Fruit fly (Drosophila melanogaster) whole organism, embryonic: ENCODE data around the gene SMC5.
A peak's percentile ranks its signal among the peaks of the same experiment; 100 is the strongest.

ENCODE experiments used
- Abd-B ChIP-seq: fragments of 200-800 bp; sonication (Bioruptor generic); optimal IDR thresholded peaks from 2 replicates; lab custom pipeline; 2018; ENCODE audit warnings: missing biosample characterization, mild to moderate bottlenecking, missing genetic modification characterization, moderate library complexity
- BEAF-32 ChIP-seq: fragments of 200-800 bp; sonication (Bioruptor generic); optimal IDR thresholded peaks from 3 replicates; lab custom pipeline; 2017; ENCODE audit warnings: missing biosample characterization, missing genetic modification characterization, mild to moderate bottlenecking, moderate library complexity, missing genetic modification reagents
- C15 ChIP-seq: fragments of 200-800 bp; sonication (Bioruptor generic); IDR thresholded peaks from 3 replicates; pipeline ENCODE4 v1.3.6; 2022; ENCODE audit warnings: missing biosample characterization, missing genetic modification characterization
- CG10147 ChIP-seq: fragments of 200-800 bp; sonication (Bioruptor generic); optimal IDR thresholded peaks from 2 replicates; lab custom pipeline; 2019; ENCODE audit warnings: missing biosample characterization, mild to moderate bottlenecking, missing genetic modification characterization, moderate library complexity
- CG12071 ChIP-seq: fragments of 200-800 bp; sonication (Bioruptor generic); optimal IDR thresholded peaks from 3 replicates; lab custom pipeline; 2018; ENCODE audit warnings: missing biosample characterization, mild to moderate bottlenecking, missing genetic modification characterization
- CG13287 ChIP-seq: fragments of 200-800 bp; sonication (Bioruptor generic); IDR thresholded peaks from 2 replicates; pipeline ENCODE4 v1.3.6; 2022; ENCODE audit warnings: missing biosample characterization, missing genetic modification characterization; ENCODE audit not compliant: partially characterized antibody
- CG1603 ChIP-seq: fragments of 200-800 bp; sonication (Bioruptor generic); optimal IDR thresholded peaks from 2 replicates; lab custom pipeline; 2019; ENCODE audit warnings: missing biosample characterization, mild to moderate bottlenecking, missing genetic modification characterization, moderate library complexity
- CG16779 ChIP-seq: fragments of 200-800 bp; sonication (Bioruptor generic); IDR thresholded peaks from 2 replicates; pipeline ENCODE4 v1.3.6; 2022; ENCODE audit warnings: missing biosample characterization, missing genetic modification characterization
- CG17328 ChIP-seq: fragments of 200-800 bp; sonication (Bioruptor generic); IDR thresholded peaks from 2 replicates; pipeline ENCODE4 v1.3.6; 2022; ENCODE audit warnings: missing biosample characterization, missing genetic modification characterization
- CG17361 ChIP-seq: fragments of 200-800 bp; sonication (Bioruptor generic); IDR thresholded peaks from 3 replicates; pipeline ENCODE4 v1.3.6; 2022; ENCODE audit warnings: missing biosample characterization, missing genetic modification characterization
- CG2199 ChIP-seq: fragments of 200-800 bp; sonication (Bioruptor generic); IDR thresholded peaks from 3 replicates; pipeline ENCODE4 v1.3.6; 2022; ENCODE audit warnings: missing biosample characterization, missing genetic modification characterization
- CG30020 ChIP-seq: fragments of 200-800 bp; optimal IDR thresholded peaks from 2 replicates; lab custom pipeline; 2019; ENCODE audit warnings: missing biosample characterization, mild to moderate bottlenecking, missing genetic modification characterization, moderate library complexity
- CG6791 ChIP-seq: fragments of 200-800 bp; sonication (Bioruptor generic); IDR thresholded peaks from 3 replicates; pipeline ENCODE4 v1.3.6; 2022; ENCODE audit warnings: missing biosample characterization, missing genetic modification characterization; ENCODE audit not compliant: partially characterized antibody
- CG7745 ChIP-seq: fragments of 200-800 bp; sonication (Bioruptor generic); optimal IDR thresholded peaks from 2 replicates; lab custom pipeline; 2018; ENCODE audit warnings: missing biosample characterization, mild to moderate bottlenecking, missing genetic modification characterization, moderate library complexity
- D ChIP-seq, 2 experiments: fragments of 200-800 bp in 1 of 2; fragments of >200 bp in 1 of 2; sonication (Bioruptor generic) in 1 of 2; optimal IDR thresholded peaks; 2 replicates in 1 of 2; 3 replicates in 1 of 2; lab custom pipeline; 2017; ENCODE audit warnings: mild to moderate bottlenecking in 1 of 2, missing biosample characterization in 1 of 2, missing genetic modification characterization in 1 of 2, missing genetic modification reagents in 1 of 2
- D19B ChIP-seq: fragments of 200-800 bp; sonication (Bioruptor generic); optimal IDR thresholded peaks from 2 replicates; lab custom pipeline; 2017; ENCODE audit warnings: missing biosample characterization, mild to moderate bottlenecking, missing genetic modification characterization
- Drgx ChIP-seq: fragments of 200-800 bp; sonication (Bioruptor generic); IDR thresholded peaks from 2 replicates; pipeline ENCODE4 v1.3.6; 2022; ENCODE audit warnings: missing biosample characterization, missing genetic modification characterization
- Ets65A ChIP-seq: fragments of 200-800 bp; sonication (Bioruptor generic); peaks from one replicate; lab custom pipeline; 2016; ENCODE audit warnings: missing biosample characterization, missing genetic modification characterization
- H2.0 ChIP-seq: fragments of 200-800 bp; sonication (Bioruptor generic); IDR thresholded peaks from 2 replicates; pipeline ENCODE4 v1.3.6; 2022; ENCODE audit warnings: missing biosample characterization, missing genetic modification characterization
- Hmx ChIP-seq: fragments of 200-800 bp; sonication (Bioruptor generic); optimal IDR thresholded peaks from 2 replicates; lab custom pipeline; 2016; ENCODE audit warnings: missing biosample characterization, missing genetic modification characterization
- Jarid2 ChIP-seq: fragments of 200-800 bp; sonication (Bioruptor generic); optimal IDR thresholded peaks from 3 replicates; lab custom pipeline; 2017; ENCODE audit warnings: mild to moderate bottlenecking, missing biosample characterization, missing genetic modification reagents, missing genetic modification characterization
- MTF-1 ChIP-seq: fragments of 200-800 bp; sonication (Bioruptor generic); optimal IDR thresholded peaks from 2 replicates; lab custom pipeline; 2018; ENCODE audit warnings: missing biosample characterization, mild to moderate bottlenecking, missing genetic modification characterization, borderline replicate concordance
- Med ChIP-seq: fragments of 200-800 bp; sonication (Bioruptor generic); peaks from one replicate; lab custom pipeline; 2016; ENCODE audit warnings: missing biosample characterization, missing genetic modification characterization, mild to moderate bottlenecking, inconsistent platforms, moderate library complexity
- Pdp1 ChIP-seq, 2 experiments: fragments of 200-800 bp; sonication (Bioruptor generic); optimal IDR thresholded peaks; 3 replicates each; lab custom pipeline; 2016; ENCODE audit warnings: missing biosample characterization in 2 of 2, missing genetic modification characterization in 2 of 2, mild to moderate bottlenecking in 1 of 2, moderate library complexity in 1 of 2
- Sry-β ChIP-seq: fragments of 200-800 bp; sonication (Bioruptor generic); optimal IDR thresholded peaks from 2 replicates; lab custom pipeline; 2018; ENCODE audit warnings: missing biosample characterization, mild to moderate bottlenecking, missing genetic modification characterization, moderate library complexity
- ara ChIP-seq: fragments of 200-800 bp; sonication (Bioruptor generic); IDR thresholded peaks from 2 replicates; pipeline ENCODE4 v1.3.6; 2022; ENCODE audit warnings: missing biosample characterization, missing genetic modification characterization
- ash1 ChIP-seq: fragments of 200-800 bp; sonication (Bioruptor generic); optimal IDR thresholded peaks from 2 replicates; lab custom pipeline; 2018; ENCODE audit warnings: missing biosample characterization, mild to moderate bottlenecking, missing genetic modification characterization
- az2 ChIP-seq: fragments of 200-800 bp; sonication (Bioruptor generic); optimal IDR thresholded peaks from 3 replicates; lab custom pipeline; 2016; ENCODE audit warnings: missing biosample characterization, missing genetic modification characterization
- corto ChIP-seq: fragments of 200-800 bp; sonication (Bioruptor generic); optimal IDR thresholded peaks from 2 replicates; lab custom pipeline; 2016; ENCODE audit warnings: missing biosample characterization, mild to moderate bottlenecking, missing genetic modification characterization, moderate library complexity
- danr ChIP-seq: fragments of 200-800 bp; sonication (Bioruptor generic); IDR thresholded peaks from 2 replicates; pipeline ENCODE4 v1.3.6; 2022; ENCODE audit warnings: missing biosample characterization, missing genetic modification characterization
- eyg ChIP-seq: fragments of 200-800 bp; sonication (Bioruptor generic); optimal IDR thresholded peaks from 3 replicates; lab custom pipeline; 2016; ENCODE audit warnings: missing biosample characterization, missing genetic modification characterization
- gsb ChIP-seq: fragments of 200-800 bp; sonication (Bioruptor generic); IDR thresholded peaks from 2 replicates; pipeline ENCODE4 v1.3.6; 2022; ENCODE audit warnings: missing biosample characterization, missing genetic modification characterization
- h ChIP-seq: fragments of >200 bp; optimal IDR thresholded peaks from 2 replicates; lab custom pipeline; 2017
- knrl ChIP-seq: fragments of 200-800 bp; sonication (Bioruptor generic); IDR thresholded peaks from 3 replicates; pipeline ENCODE4 v1.3.6; 2022; ENCODE audit warnings: missing biosample characterization, missing genetic modification characterization; ENCODE audit not compliant: partially characterized antibody
- lilli ChIP-seq: fragments of 200-800 bp; sonication (Bioruptor generic); optimal IDR thresholded peaks from 3 replicates; lab custom pipeline; 2016; ENCODE audit warnings: missing biosample characterization, missing genetic modification characterization
- nerfin-1 ChIP-seq: fragments of 200-800 bp; sonication (Bioruptor generic); optimal IDR thresholded peaks from 3 replicates; lab custom pipeline; 2019; ENCODE audit warnings: missing biosample characterization, mild to moderate bottlenecking, missing genetic modification characterization, moderate library complexity
- org-1 ChIP-seq: fragments of 200-800 bp; sonication (Bioruptor generic); optimal IDR thresholded peaks from 2 replicates; lab custom pipeline; 2017; ENCODE audit warnings: missing biosample characterization, missing genetic modification characterization
- ro ChIP-seq: fragments of 200-800 bp; sonication (Bioruptor generic); IDR thresholded peaks from 2 replicates; pipeline ENCODE4 v1.3.6; 2022; ENCODE audit warnings: missing biosample characterization, missing genetic modification characterization
- row ChIP-seq: fragments of 200-800 bp; sonication (Bioruptor generic); IDR thresholded peaks from 3 replicates; pipeline ENCODE4 v1.3.6; 2022; ENCODE audit warnings: missing biosample characterization, missing genetic modification characterization
- run ChIP-seq: fragments of 200-800 bp; sonication (Bioruptor generic); optimal IDR thresholded peaks from 3 replicates; lab custom pipeline; 2018; ENCODE audit warnings: missing biosample characterization, mild to moderate bottlenecking, missing genetic modification characterization
- sd ChIP-seq: fragments of 200-800 bp; sonication (Bioruptor generic); optimal IDR thresholded peaks from 3 replicates; lab custom pipeline; 2018; ENCODE audit warnings: missing biosample characterization, mild to moderate bottlenecking, missing genetic modification characterization, moderate library complexity
- sens ChIP-seq: fragments of 200-800 bp; sonication (Bioruptor generic); peaks from one replicate; lab custom pipeline; 2016; ENCODE audit warnings: missing biosample characterization, missing genetic modification characterization
- toy ChIP-seq: fragments of 200-800 bp; sonication (Bioruptor generic); IDR thresholded peaks from 2 replicates; pipeline ENCODE4 v1.3.6; 2022; ENCODE audit warnings: missing biosample characterization, missing genetic modification characterization
- tx ChIP-seq: fragments of 200-800 bp; sonication (Bioruptor generic); optimal IDR thresholded peaks from 2 replicates; lab custom pipeline; 2016; ENCODE audit warnings: missing biosample characterization, missing genetic modification characterization

Gene SMC5

DNA sequence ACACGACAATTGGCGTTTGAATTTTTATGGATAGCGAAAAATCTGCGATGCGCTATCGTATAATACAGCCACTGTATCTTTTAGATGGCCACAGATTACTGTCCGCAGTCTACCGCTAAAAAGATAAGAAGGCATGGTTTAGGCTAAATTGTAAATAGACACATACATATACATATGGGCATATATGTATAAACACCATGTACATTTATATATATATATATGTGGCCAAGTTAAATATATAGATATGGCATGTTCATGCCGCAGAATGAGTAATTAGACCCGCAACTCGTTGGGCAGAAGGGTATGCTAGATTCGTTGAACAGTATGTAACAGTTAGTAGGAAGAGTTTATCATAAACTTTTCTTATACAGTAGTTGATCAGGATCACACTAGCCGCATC is 6.9 kb upstream of the SMC5 start, which contains the start of gene CapaR:
Gene CapaR, minus strand, starts transcription at position 101 of the 400 bp plus-strand sequence.
- peak; percentile 22 for TF ChIP-seq D19B
- peak; percentile 37 for TF ChIP-seq Ets65A (GFP tag; lab: Kevin White, UChicago)
- TF ChIP-seq knrl (GFP tag; lab: Robert Waterston, UW) = no peak

DNA sequence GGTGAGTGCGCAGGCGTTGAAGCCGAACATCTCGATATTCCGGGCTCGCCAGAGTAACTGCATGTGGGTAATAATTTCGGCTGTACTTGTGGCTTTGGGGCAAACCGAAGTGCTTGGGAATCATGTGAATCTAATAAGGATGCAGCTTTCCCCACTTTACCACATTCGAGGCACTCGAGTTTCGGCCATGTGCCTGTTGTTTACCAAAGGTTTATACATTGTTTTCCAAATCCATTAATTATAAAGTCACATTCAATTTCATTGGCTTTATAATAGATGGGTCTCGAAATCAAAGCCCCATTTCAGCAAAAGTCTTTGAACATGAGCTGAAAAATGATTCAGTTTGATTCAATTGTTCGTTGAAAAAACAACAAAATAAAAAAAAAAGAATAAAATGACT is 3.9 kb upstream of the SMC5 start, which contains the start of gene CG7634:
Gene CG7634, plus strand, starts transcription at position 301 of the 400 bp plus-strand sequence.
- TF ChIP-seq run (tag; lab: Kevin White, UChicago) (no peak), C15 (no peak), CG7745 (tag; lab: Kevin White, UChicago) (no peak), org-1 (GFP tag; lab: Kevin White, UChicago) (no peak)

DNA sequence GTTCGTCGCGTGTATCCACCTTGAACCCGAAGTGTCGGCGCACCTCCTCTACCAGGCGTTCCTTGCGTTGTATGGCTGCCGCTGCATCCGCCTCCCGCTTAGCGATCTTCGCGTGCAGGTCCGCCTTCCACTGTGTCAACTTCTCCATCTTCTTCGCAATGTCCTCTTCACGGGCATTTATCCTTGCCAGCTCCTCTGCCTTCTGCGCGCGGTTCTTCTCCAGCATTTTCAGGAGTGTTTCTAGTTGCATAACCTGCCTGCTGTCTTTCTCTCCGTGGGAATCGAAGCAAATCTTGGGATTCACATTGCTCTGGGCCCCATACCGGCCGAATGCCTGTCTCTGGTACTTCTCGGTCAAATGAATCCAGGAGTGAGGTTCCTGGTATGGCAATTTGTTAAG is 722 bp upstream of the SMC5 start:
- TF ChIP-seq sens (GFP tag; lab: Kevin White, UChicago) (peak; percentile 44), Med (GFP tag; lab: Kevin White, UChicago) (peak; percentile 65), Drgx (GFP tag; lab: Robert Waterston, UW) (no peak), Pdp1 (GFP tag; optimal IDR thresholded peaks at IDR 0.05; lab: Kevin White, UChicago) (peak in 1 of 2 experiments; percentile 92), MTF-1 (GFP tag; lab: Kevin White, UChicago) (no peak), Ets65A (GFP tag; lab: Kevin White, UChicago) (peak; percentile 85), Abd-B (no peak), ro (no peak)

DNA sequence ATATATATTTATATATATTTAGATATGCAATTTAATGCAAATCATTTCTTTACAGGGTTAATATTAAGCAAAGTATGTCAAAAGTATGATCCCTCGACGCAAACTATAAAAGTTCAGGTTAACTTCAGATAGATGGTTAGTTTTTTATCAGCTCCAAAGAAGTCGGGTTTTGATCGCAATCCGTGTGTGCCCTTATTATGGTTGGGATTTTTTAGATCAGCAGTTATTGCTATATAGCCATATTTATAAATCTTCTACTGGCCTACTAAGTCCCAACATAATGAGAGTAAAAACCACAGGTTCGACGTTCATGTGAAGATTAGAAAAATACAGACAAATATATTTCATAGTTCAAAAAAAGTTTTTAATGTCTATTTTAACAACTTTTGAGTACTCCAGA is 4.9 kb downstream of the SMC5 start, which contains the start of gene EMC10:
Gene EMC10, plus strand, starts transcription at position 301 of the 400 bp plus-strand sequence.
- no peak for TF ChIP-seq eyg
- TF ChIP-seq D (optimal IDR thresholded peaks at IDR 0.05; lab: Kevin White, UChicago) = no peak
- TF ChIP-seq D (GFP tag; optimal IDR thresholded peaks at IDR 0.05; lab: Kevin White, UChicago) = no peak
- no peak for TF ChIP-seq CG10147 (GFP tag; lab: Kevin White, UChicago)
- TF ChIP-seq BEAF-32 = no peak
- no peak for TF ChIP-seq toy (GFP tag; lab: Robert Waterston, UW)
- TF ChIP-seq H2.0 (GFP tag; lab: Robert Waterston, UW) = no peak
- no peak for TF ChIP-seq az2
- no peak for TF ChIP-seq Jarid2 (GFP tag; lab: Kevin White, UChicago)
- TF ChIP-seq ara (GFP tag; lab: Robert Waterston, UW) = no peak
- no peak for TF ChIP-seq CG6791
- TF ChIP-seq tx (GFP tag; lab: Kevin White, UChicago) = no peak
- TF ChIP-seq gsb (GFP tag; lab: Robert Waterston, UW) = no peak

DNA sequence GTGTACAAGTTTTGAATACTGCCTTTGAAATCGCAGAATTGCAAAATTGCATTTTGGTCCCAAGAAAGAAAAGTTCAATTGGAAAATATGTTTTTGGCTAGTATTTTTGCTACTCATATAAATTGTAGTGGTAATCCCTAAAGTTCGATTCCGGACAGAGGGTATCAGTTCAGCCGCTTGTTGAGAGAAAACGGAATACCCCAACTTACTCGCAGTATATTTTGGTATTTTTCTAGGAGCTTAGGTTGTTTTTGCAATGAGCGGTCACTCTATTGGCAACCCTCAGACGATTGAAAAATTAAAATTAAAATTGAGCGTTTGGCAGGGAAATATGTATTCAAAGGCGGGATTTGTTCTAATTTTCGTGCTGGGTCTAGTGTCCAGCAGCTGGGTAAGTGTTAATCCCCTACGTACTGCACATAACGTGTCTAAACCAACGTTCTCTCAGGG is 5.3 kb downstream of the SMC5 start:
- TF ChIP-seq ash1 (GFP tag; lab: Kevin White, UChicago) (no peak), Hmx (no peak), Med (GFP tag; lab: Kevin White, UChicago) (no peak), h (lab: Kevin White, UChicago) (no peak), CG17361 (GFP tag; lab: Robert Waterston, UW) (no peak), Sry-β (GFP tag; lab: Kevin White, UChicago) (peak; percentile 91), CG12071 (no peak), corto (GFP tag; lab: Kevin White, UChicago) (no peak), CG16779 (GFP tag; lab: Robert Waterston, UW) (no peak), CG13287 (GFP tag; lab: Robert Waterston, UW) (peak; percentile 19; the same call in 1 of the 2 replicates), danr (GFP tag; lab: Robert Waterston, UW) (no peak), CG30020 (tag; lab: Kevin White, UChicago) (peak; percentile 53), row (peak; percentile 83), CG17328 (no peak), nerfin-1 (tag; lab: Kevin White, UChicago) (no peak), CG2199 (GFP tag; lab: Robert Waterston, UW) (0 out of 3 replicates have a peak, but pooled peaks have one; percentile 35), lilli (peak; percentile 8), sd (tag; lab: Kevin White, UChicago) (no peak), CG6791 (no peak), eyg (no peak), CG1603 (tag; lab: Kevin White, UChicago) (peak; percentile 26)
